Worm (Caenorhabditis elegans) whole organism, early embryonic: ENCODE results near the gene sfa-1.
"Not testable (repeated sequence)": the region's sequence is repeated elsewhere in the genome, so short reads cannot be mapped to it uniquely, and the experiment has no call there.

ENCODE experiments used
- B0310.2 ChIP-seq: sonication (generic microtip); optimal IDR thresholded peaks from 2 replicates; lab custom pipeline; 2016; ENCODE audit warnings: mild to moderate bottlenecking, missing genetic modification characterization, missing compliant biosample characterization
- F13C5.2 ChIP-seq: sonication (generic microtip); optimal IDR thresholded peaks from 2 replicates; lab custom pipeline; 2017; ENCODE audit warnings: mild to moderate bottlenecking, missing genetic modification characterization, inconsistent platforms, missing compliant biosample characterization
- ama-1 ChIP-seq: fragments of 150-350 bp; optimal IDR thresholded peaks from 2 replicates; lab custom pipeline; 2014
- ceh-13 ChIP-seq: fragments of 200-800 bp; sonication (Bioruptor generic); optimal IDR thresholded peaks from 2 replicates; lab custom pipeline; 2018; ENCODE audit warnings: mild to moderate bottlenecking, missing genetic modification characterization, missing compliant biosample characterization
- ceh-36 ChIP-seq: sonication (generic microtip); optimal IDR thresholded peaks from 2 replicates; lab custom pipeline; 2016; ENCODE audit warnings: missing genetic modification characterization, inconsistent platforms, missing compliant biosample characterization
- flt-1 ChIP-seq: fragments of 200-800 bp; sonication (Bioruptor generic); IDR thresholded peaks from 2 replicates; pipeline ENCODE4 v1.3.6; 2022; ENCODE audit warnings: missing genetic modification characterization, missing compliant biosample characterization
- hmg-4 ChIP-seq: fragments of 200-800 bp; sonication (Bioruptor generic); optimal IDR thresholded peaks from 2 replicates; lab custom pipeline; 2018; ENCODE audit warnings: mild to moderate bottlenecking, missing genetic modification characterization, missing compliant biosample characterization
- hnd-1 ChIP-seq: sonication (generic microtip); optimal IDR thresholded peaks from 2 replicates; lab custom pipeline; 2016; ENCODE audit warnings: missing genetic modification characterization, missing compliant biosample characterization
- pes-1 ChIP-seq: fragments of 200-800 bp; sonication (Bioruptor generic); IDR thresholded peaks from 2 replicates; pipeline ENCODE4 v1.3.6; 2022; ENCODE audit warnings: missing genetic modification reagents, missing genetic modification characterization, missing compliant biosample characterization
- scrt-1 ChIP-seq: fragments of 200-800 bp; sonication (Bioruptor generic); IDR thresholded peaks from 2 replicates; pipeline ENCODE4 v1.3.6; 2022; ENCODE audit warnings: missing genetic modification characterization, missing compliant biosample characterization
- sea-1 ChIP-seq: fragments of 200-800 bp; sonication (Bioruptor generic); conservative IDR thresholded peaks from 2 replicates; pipeline ENCODE4 v1.3.6; 2022; ENCODE audit warnings: missing genetic modification characterization, missing compliant biosample characterization
- tbx-11 ChIP-seq: fragments of 200-800 bp; sonication (Bioruptor generic); IDR thresholded peaks from 2 replicates; pipeline ENCODE4 v1.3.6; 2022; ENCODE audit warnings: missing genetic modification characterization, missing compliant biosample characterization
- tbx-37 ChIP-seq: fragments of 200-800 bp; sonication (Bioruptor generic); conservative IDR thresholded peaks from 2 replicates; pipeline ENCODE4 v1.3.6; 2022; ENCODE audit warnings: missing genetic modification reagents, missing genetic modification characterization, missing compliant biosample characterization

DNA sequence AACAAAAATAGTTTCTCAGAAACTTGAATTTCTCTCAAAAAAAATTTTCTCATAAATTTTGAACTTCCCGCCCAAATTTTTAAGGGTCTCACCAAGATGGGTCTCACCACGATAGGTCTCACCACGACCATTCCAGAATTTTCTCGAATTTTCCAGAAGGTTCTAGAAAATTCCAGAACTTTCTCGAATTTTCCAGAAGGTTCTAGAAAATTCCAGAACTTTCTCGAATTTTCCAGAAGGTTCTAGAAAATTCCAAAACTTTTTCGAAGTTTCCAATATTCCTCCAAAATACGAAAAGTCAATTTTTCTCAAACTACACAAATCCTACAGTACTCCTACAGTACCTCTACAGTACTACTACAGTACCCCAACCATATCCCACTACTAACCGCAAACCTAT lies 34.8 kb downstream of the sfa-1 start:
- TF ChIP-seq B0310.2 (tag; lab: Kevin White, UChicago); ama-1 (lab: Kevin White, UChicago); tbx-11; sea-1 (GFP tag; lab: Robert Waterston, UW); hnd-1 (tag; lab: Kevin White, UChicago); hmg-4 (GFP tag; lab: Kevin White, UChicago); scrt-1 (GFP tag; lab: Robert Waterston, UW); tbx-37 (GFP tag; lab: Robert Waterston, UW); flt-1; ceh-36; F13C5.2; ceh-13: not testable (repeated sequence)
- 0 out of 2 replicates have a peak, but pooled peaks have one; percentile 33 for TF ChIP-seq pes-1 (GFP tag; lab: Robert Waterston, UW)
